Worm (Caenorhabditis elegans): Measurements from ENCODE around the gene Y57A10B.7.

DNA sequence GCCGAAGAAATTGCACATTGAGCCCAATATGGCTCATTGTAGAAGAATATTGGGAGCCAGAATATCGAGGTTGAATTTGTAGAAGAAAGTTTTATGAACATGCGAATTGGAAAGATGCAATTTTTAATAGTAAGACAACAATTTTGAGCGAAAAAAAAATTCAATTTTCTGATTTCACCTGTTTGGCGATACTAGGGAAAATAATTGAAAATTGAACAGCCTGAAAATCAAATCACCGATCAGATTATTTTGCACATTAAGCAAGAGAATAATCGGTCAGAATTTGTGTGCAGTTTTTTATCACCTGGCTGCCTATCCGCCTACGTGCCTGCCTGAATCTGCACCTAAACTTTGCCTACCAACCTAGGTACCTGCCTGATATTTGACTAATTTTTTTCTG, 26.9 kb upstream of the Y57A10B.7 start, which contains the start of gene sre-26:
- no peak for TF ChIP-seq dao-5 (tag; optimal IDR thresholded peaks at IDR 0.05)
- TF ChIP-seq W03F9.2 (tag; optimal IDR thresholded peaks at IDR 0.05) = no peak
- TF ChIP-seq him-1 (tag; optimal IDR thresholded peaks at IDR 0.05) = no peak
